Fruit fly (Drosophila melanogaster) S2 (cell line): ENCODE measurements around the gene udt.

Experiments used
- CG8478 ChIP-seq: fragments of >200 bp; optimal IDR thresholded peaks from 2 replicates; lab custom pipeline; 2018
- CTCF ChIP-seq, 2 experiments: fragments of >200 bp; optimal IDR thresholded peaks; 2 replicates each; lab custom pipeline; 2018

- TF ChIP-seq CTCF (optimal IDR thresholded peaks at IDR 0.05; lab: Kevin White, UChicago): no peak
- no peak for TF ChIP-seq CG8478 (lab: Kevin White, UChicago)
Observed at dm6 chr3R:23718297-23718941, 44.6 kb downstream of the udt start, which contains the start of gene nau.
